Fruit fly (Drosophila melanogaster): ENCODE measurements around the gene DEF8.

DEF8 gene

DNA sequence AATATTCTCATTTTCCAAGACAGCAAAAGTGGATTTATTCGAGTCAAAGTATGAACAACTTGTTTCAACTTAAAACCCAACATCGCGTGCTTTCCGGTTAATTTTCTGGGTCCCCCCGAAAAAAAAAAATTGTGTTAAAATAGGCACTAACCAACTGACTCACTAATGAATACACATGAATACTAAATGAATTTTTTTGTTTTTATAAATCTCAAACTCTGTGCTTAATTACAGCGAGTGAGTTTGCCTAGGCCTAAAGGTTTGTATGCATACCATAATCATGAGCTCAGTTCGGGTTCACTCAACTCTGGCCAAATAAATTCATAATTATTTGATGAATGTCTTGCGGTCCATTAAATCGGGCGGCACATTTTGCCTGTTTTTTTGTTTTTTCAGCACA, 24.6 kb upstream of the DEF8 start:
- TF ChIP-seq CTCF (optimal IDR thresholded peaks at IDR 0.05) (no peak), CG8478 (optimal IDR thresholded peaks at IDR 0.05) (no peak)

DNA sequence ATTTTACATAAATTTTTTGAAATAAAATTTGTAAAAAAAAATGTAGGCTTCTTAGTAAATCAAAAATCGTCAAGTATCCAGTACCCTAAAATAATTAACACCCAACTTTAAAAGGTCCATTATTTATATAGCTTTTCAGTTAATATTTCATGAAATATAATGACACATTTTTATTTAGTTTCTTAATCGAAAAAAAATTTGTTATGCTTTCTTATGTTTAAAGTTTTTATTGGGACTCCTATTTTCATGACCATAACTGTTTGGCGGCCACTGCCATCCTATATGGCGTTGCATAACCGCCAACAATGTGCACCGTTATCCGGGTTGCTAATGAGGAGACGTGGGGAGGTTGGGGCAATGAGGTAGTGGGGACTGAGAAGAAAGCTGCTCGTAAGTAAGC, 23.4 kb upstream of the DEF8 start:
- TF ChIP-seq CG8478 (optimal IDR thresholded peaks at IDR 0.05): no peak
- no peak for TF ChIP-seq CTCF (optimal IDR thresholded peaks at IDR 0.05)

DNA sequence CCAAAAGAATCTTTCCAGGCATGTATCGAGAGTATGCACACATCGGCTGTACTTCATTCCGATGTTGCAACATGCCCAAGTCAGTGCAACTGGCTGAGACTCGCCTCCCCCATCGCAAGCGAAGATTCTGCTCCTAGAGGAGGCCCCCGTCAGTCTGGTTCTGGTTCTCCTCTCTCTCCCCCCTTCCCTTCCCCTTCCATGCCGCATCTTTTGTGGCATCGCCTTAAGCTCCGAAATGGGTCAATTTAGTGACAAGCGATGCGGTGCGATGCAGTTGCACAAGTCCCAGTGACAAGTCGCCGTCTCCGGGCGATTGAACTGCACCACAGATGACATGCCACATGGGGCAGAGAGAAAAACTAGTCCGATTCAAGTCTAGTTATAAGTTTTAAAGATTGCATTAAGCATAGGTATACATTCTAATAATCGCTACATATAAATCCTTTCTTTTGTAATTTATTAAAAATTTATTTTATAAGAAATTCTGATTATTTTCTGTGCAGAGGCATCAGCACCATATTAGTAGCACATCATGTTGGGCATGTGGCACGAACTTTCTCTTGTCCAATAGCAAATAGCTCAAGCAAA, 22.8 kb upstream of the DEF8 start:
- TF ChIP-seq CTCF (optimal IDR thresholded peaks at IDR 0.05) (no peak), CG8478 (optimal IDR thresholded peaks at IDR 0.05) (no peak)

DNA sequence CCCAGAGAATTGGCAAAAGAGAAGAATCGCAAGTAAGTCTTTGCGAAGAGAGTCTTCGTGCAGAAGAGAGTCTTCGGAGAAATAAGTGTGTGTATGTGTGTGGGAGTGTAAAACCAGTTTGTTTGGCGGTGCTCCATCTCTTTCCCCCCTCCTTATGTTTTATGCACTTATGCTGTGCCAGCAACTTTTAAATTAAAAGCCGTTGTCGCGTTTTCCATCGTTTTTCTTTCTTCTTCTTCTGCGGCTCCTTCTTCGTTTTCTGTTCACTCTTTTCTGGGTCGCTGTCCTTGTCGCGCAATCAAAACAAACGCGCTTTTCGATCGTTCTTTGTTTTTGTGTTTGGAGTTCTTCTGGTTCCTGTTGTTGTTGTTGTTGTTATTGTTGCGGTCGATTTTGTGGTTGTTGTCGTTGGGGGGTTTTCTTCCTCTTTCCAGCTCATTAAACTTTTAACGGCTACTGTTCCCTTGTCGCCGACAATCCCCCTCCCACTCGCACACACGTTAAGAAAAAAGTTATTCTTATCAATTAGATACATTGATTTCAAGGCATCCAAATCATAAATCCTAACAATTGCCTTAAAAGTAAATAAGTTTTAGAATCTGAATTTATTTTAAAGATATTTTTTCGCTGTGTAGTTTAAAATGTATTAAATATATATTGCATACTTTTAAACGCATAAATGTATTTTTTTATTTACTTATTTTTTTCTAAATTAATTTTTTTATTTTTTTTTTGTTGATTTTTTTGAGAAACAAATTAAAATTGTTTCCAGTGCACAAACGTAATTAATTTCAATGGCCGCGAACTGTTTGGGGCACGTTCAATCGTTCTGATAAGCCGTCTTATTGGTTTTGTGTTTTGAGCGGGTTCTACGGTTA, 20.6 kb upstream of the DEF8 start:
- TF ChIP-seq CG8478 (optimal IDR thresholded peaks at IDR 0.05): no peak
- TF ChIP-seq CTCF (optimal IDR thresholded peaks at IDR 0.05): no peak

DNA sequence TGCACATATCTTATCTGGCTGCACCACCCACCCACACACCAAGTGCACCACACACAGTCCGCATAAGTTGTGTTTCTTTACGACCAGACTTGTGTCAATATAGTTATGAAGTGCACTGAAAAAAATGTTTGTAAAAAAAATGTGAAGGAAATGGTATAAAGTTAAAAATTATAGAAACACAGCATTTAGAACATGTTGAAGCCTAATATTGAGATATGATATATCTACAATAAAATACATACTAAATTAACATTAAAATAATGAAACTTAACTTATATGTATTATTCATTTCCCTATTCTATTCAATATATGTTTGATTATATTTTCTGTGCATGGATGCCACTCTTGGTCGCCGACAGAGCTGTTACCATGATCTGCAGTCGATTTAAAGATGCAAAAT, 19.0 kb upstream of the DEF8 start:
- TF ChIP-seq CTCF (optimal IDR thresholded peaks at IDR 0.05): no peak
- TF ChIP-seq CG8478 (optimal IDR thresholded peaks at IDR 0.05): no peak

DNA sequence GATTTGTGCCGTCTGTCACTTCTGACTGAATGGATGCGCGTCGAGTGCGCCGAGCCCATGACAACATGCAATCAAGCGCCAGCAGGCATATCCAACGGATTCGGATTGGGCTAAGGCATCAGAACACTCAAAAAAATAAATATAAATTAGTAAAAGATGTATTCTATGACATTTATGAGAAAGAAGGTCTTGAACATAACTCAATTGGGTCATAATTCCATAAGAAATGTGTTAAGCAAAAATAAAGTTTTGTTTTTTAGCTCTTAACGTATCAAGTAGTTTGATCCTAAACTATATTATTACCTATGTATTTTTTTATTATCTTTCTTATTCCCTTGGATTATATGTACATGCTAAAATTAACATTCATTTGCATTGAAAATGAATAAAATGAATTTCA, 18.4 kb upstream of the DEF8 start:
- TF ChIP-seq CG8478 (optimal IDR thresholded peaks at IDR 0.05) (no peak), CTCF (optimal IDR thresholded peaks at IDR 0.05) (no peak)

DNA sequence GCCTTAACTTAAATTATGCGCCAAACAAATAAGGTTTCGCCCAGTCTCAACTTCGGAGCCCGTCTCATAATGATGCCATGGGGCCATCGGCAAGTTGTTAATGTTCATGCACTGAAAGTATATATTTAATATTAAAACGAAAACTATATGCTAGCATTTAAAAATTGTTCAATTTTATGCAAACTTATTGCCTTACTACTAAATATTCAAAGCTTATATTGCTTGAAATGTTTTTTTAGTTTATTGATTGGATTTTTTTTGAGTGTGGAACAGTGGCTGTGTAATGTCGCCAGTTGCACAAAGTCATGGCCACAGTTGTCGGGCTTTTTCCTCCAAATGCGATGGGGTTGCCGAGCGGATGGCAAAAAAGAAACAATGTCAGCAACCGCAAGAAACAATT, 17.8 kb upstream of the DEF8 start:
- TF ChIP-seq CG8478 (optimal IDR thresholded peaks at IDR 0.05) (no peak), CTCF (optimal IDR thresholded peaks at IDR 0.05) (no peak)

DNA sequence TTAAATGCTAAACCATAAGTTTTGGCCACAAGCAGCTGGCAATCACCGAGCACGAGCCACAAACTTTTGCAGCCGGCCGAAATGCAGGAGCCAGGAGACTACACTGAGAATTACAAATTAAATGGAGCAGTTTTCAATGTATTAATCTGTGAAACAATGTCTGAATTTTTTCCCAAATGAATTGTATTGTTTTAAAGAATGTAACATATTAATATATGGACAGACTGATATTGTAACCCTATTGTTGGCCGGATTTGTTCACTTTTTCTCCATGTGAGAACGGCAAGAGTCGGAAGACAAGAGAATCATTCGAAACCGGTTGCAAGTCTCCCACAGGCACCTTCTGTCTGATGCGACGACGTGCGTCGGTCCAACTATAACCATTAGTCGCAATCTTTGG, 16.8 kb upstream of the DEF8 start:
- TF ChIP-seq CG8478 (optimal IDR thresholded peaks at IDR 0.05): no peak
- TF ChIP-seq CTCF (optimal IDR thresholded peaks at IDR 0.05): no peak

DNA sequence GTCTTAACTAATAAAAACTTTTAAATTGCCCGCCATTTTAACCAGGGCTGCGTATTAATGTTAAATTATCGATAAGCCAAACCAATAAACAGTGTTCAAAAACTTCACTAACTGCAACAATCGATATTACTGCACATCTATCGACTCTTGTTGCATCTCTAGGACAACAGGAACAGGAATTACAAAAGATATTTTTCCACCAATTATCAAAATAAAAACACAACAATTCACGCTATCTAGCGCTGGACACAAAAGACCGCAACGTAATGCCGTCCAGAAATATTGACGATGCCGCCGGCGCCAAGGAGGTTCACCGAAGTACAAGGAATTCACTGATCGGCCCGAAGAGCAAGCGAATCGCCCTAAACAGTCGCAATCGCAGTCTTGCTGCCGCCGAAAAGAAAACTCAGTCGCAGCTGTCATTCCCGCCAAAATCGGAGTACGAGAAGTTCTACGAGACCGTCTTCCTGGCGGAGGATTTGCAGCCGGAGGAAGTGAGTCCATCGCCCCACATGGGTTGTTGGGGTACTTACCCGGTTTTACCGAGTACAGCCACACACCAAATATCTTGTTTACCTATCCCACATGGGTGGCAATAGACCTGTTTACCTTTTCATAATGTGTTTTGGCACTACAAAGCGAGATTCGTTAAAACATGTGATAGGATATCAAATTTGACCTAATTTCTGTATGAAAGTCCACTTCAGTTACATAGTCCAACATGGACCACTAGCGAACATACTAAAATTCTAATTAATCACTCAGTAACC, 15.8 kb upstream of the DEF8 start, which contains the start of gene vers:
Gene vers (plus strand): TSS at position 136 of the 770 bp plus-strand sequence.
- TF ChIP-seq CG8478 (optimal IDR thresholded peaks at IDR 0.05): no peak
- no peak for TF ChIP-seq CTCF (optimal IDR thresholded peaks at IDR 0.05)

DNA sequence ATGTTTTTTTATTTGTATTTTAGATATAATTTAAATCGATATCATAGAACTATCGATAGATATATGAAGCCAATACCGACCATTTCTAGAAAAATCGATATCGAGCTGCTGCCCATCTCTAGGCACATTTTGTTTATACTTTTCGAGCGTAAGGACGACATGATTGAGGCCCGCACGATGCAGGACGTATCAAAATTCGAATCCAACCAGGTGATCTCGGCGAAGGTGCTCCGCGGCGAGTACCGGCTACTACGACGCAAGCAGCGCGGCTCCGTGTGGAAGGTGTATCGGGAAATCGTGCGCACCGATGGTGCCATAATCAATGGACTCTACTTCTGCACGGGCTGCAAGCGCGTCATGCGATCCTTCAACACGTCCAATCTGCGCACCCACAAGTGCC, 13.8 kb upstream of the DEF8 start, which contains the start of gene ssp:
Gene ssp (plus strand): TSS at position 102 of the 400 bp plus-strand sequence.
- TF ChIP-seq CTCF (optimal IDR thresholded peaks at IDR 0.05): no peak
- no peak for TF ChIP-seq CG8478 (optimal IDR thresholded peaks at IDR 0.05)

DNA sequence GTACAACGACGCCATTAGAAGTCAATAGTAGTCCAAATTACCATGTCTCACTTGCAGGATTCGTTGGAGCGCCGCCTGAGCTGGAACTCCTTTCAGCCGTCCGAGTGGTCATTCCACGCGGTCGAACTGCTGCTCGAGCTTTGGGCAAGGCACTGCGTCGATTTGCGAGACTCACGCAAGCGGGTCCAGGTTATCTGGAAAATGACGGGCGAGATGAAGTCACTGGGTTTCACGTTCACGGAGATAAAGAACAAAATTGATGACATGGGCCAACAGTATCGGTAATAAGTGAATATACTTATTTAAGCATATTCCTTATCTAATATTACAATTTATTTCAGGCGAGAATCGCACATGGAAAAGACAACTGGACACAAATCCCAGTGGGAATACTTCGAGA, 13.3 kb upstream of the DEF8 start:
- TF ChIP-seq CTCF (optimal IDR thresholded peaks at IDR 0.05) (no peak), CG8478 (optimal IDR thresholded peaks at IDR 0.05) (no peak)

DNA sequence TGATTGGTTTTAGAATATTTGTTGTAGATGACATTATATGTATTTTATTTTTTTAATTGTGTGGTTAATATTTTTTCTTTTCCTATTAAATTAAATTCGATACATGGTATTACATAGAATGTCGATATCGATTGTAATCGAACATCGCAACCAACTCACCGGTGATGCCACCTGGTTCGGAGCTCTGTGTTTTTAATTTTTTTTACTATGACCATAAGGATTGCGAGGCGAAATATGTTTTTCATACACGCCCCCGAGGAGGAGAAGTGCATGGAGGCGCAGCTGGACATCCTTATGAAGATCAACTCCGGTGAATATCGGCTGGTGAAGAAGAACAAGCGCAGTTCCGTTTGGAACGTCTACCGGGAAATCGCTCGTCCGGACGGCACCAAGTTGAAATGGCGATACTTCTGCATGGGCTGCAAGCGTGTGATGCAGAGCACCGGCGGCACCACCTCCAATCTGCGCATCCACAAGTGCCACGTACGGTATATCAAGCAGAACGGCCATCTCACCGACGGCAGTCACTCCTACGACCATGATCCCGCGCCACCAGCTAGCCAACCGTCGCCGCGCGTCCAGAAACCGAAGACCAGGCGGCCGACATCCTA, 12.0 kb upstream of the DEF8 start, which contains the start of gene CG11560:
Gene CG11560 (plus strand): TSS at position 145 of the 611 bp plus-strand sequence.
- TF ChIP-seq CTCF (optimal IDR thresholded peaks at IDR 0.05) (no peak), CG8478 (optimal IDR thresholded peaks at IDR 0.05) (no peak)

DNA sequence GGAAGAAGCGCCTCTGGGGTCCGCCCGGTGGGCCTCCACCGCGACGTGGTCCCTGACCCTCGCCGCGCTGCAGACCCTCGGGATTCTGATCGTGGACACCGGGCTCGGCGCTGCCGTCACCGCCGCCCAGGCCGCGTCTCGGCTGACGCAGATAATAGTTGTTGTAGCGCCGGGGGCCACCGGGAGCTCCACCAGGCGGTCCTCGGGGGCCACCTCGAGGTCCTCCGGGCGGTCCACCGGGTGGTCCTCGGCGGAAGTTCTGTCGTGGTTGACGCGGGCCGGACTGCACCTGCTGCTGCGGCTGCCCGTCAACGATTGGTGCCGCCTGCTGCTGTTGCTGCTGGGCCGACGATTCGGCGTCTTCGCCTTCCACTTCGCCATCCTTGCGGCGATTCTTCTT, 9.1 kb upstream of the DEF8 start:
- no peak for TF ChIP-seq CG8478 (optimal IDR thresholded peaks at IDR 0.05)
- no peak for TF ChIP-seq CTCF (optimal IDR thresholded peaks at IDR 0.05)

DNA sequence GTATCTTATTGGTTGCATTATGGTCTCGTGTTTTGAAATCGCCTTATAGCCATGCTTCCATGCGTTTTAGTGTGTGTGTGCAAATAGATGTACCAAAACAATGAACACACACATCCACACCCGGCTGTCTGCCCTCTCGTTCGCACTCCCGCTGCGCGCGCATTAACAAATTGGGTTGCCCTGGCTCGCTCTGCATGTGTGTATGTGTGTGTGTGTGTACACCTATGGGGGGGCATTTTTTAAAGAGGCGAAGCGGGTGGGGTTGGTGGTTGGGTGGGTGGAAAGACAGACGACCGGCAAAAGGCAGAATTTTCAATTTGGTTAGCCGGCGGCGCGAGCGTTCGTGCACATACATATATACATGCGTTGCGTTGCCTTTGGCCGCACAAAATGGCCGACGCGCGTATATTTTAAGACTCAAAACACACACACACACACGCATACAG, 7.8 kb upstream of the DEF8 start:
- TF ChIP-seq CTCF (optimal IDR thresholded peaks at IDR 0.05): no peak
- TF ChIP-seq CG8478 (optimal IDR thresholded peaks at IDR 0.05): no peak

DNA sequence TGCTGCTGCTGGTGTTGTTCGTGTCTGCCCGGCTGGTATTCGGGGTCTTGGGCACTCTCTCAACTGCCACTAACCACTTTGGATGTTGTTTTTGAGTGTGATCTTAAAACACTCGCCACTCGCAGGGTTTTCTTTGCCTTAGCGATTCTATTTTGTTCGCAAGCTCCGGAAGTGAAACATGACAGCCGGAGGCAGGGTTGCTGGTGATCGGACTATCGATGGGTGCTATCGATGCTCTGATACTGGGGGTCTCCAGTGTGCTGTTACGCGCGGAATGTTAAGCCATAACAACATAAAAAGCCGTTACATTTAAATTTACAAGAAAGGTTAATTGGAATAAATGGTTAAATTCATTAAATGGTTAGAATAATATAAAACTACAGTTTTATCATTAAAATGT, 7.0 kb upstream of the DEF8 start, which contains the start of gene yps:
Gene yps (minus strand): TSS at position 176 of the 400 bp plus-strand sequence.
- TF ChIP-seq CG8478 (optimal IDR thresholded peaks at IDR 0.05) (no peak), CTCF (optimal IDR thresholded peaks at IDR 0.05) (peak in 1 of 2 experiments; percentile 48)

Measured in S2 (cell line).